Fruit fly (Drosophila melanogaster) whole organism, embryonic: ENCODE measurements around the gene ghi.
A peak's percentile ranks its signal among the peaks of the same experiment; 100 is the strongest.

ENCODE experiments used
- B-H2 ChIP-seq: fragments of 200-800 bp; sonication (Bioruptor generic); optimal IDR thresholded peaks from 2 replicates; lab custom pipeline; 2018; ENCODE audit warnings: missing biosample characterization, mild to moderate bottlenecking, missing genetic modification characterization
- BEAF-32 ChIP-seq: fragments of 200-800 bp; sonication (Bioruptor generic); optimal IDR thresholded peaks from 3 replicates; lab custom pipeline; 2017; ENCODE audit warnings: missing biosample characterization, missing genetic modification characterization, mild to moderate bottlenecking, moderate library complexity, missing genetic modification reagents
- CG10274 ChIP-seq: fragments of 200-800 bp; sonication (Bioruptor generic); optimal IDR thresholded peaks from 3 replicates; lab custom pipeline; 2017; ENCODE audit warnings: missing biosample characterization, mild to moderate bottlenecking, missing genetic modification characterization
- CG11398 ChIP-seq: fragments of 200-800 bp; sonication (Bioruptor generic); optimal IDR thresholded peaks from 2 replicates; lab custom pipeline; 2016; ENCODE audit warnings: missing biosample characterization, missing genetic modification characterization
- CG11723 ChIP-seq: fragments of 200-800 bp; sonication (Bioruptor generic); optimal IDR thresholded peaks from 2 replicates; lab custom pipeline; 2017; ENCODE audit warnings: missing biosample characterization, mild to moderate bottlenecking, missing genetic modification characterization
- CG12299 ChIP-seq: fragments of 200-800 bp; sonication (Bioruptor generic); optimal IDR thresholded peaks from 2 replicates; lab custom pipeline; 2018; ENCODE audit warnings: missing biosample characterization, mild to moderate bottlenecking, missing genetic modification characterization
- CG1233 ChIP-seq: fragments of 200-800 bp; sonication (Bioruptor generic); optimal IDR thresholded peaks from 4 replicates; lab custom pipeline; 2018; ENCODE audit warnings: missing biosample characterization, mild to moderate bottlenecking, missing genetic modification characterization
- CG13287 ChIP-seq: fragments of 200-800 bp; sonication (Bioruptor generic); IDR thresholded peaks from 2 replicates; pipeline ENCODE4 v1.3.6; 2022; ENCODE audit warnings: missing biosample characterization, missing genetic modification characterization; ENCODE audit not compliant: partially characterized antibody
- CG13624 ChIP-seq: fragments of 200-800 bp; sonication (Bioruptor generic); optimal IDR thresholded peaks from 2 replicates; lab custom pipeline; 2016; ENCODE audit warnings: missing biosample characterization, missing genetic modification characterization
- CG14050 ChIP-seq: fragments of 200-800 bp; sonication (Bioruptor generic); IDR thresholded peaks from 3 replicates; pipeline ENCODE4 v1.3.6; 2022; ENCODE audit warnings: missing biosample characterization, missing genetic modification characterization
- CG16779 ChIP-seq: fragments of 200-800 bp; sonication (Bioruptor generic); IDR thresholded peaks from 2 replicates; pipeline ENCODE4 v1.3.6; 2022; ENCODE audit warnings: missing biosample characterization, missing genetic modification characterization
- CG17328 ChIP-seq: fragments of 200-800 bp; sonication (Bioruptor generic); IDR thresholded peaks from 2 replicates; pipeline ENCODE4 v1.3.6; 2022; ENCODE audit warnings: missing biosample characterization, missing genetic modification characterization
- CG17359 ChIP-seq: fragments of 200-800 bp; sonication (Bioruptor generic); optimal IDR thresholded peaks from 3 replicates; lab custom pipeline; 2018; ENCODE audit warnings: missing biosample characterization, mild to moderate bottlenecking, missing genetic modification characterization, moderate library complexity
- CG1792 ChIP-seq: fragments of 200-800 bp; sonication (Bioruptor generic); optimal IDR thresholded peaks from 2 replicates; lab custom pipeline; 2016; ENCODE audit warnings: missing biosample characterization, missing genetic modification characterization
- CG2116 ChIP-seq: fragments of 200-800 bp; sonication (Bioruptor generic); optimal IDR thresholded peaks from 3 replicates; lab custom pipeline; 2018; ENCODE audit warnings: missing biosample characterization, mild to moderate bottlenecking, missing genetic modification characterization
- CG31365 ChIP-seq: fragments of 200-800 bp; sonication (Bioruptor generic); optimal IDR thresholded peaks from 2 replicates; lab custom pipeline; 2018; ENCODE audit warnings: missing biosample characterization, mild to moderate bottlenecking, missing genetic modification characterization
- CG34376 ChIP-seq: fragments of 200-800 bp; sonication (Bioruptor generic); optimal IDR thresholded peaks from 2 replicates; lab custom pipeline; 2018; ENCODE audit warnings: missing biosample characterization, mild to moderate bottlenecking, missing genetic modification characterization
- CG5180 ChIP-seq: fragments of 200-800 bp; sonication (Bioruptor generic); optimal IDR thresholded peaks from 3 replicates; lab custom pipeline; 2017; ENCODE audit warnings: missing biosample characterization, missing genetic modification characterization, mild to moderate bottlenecking, moderate library complexity, missing genetic modification reagents
- CG6683 ChIP-seq: fragments of 200-800 bp; sonication (Bioruptor generic); optimal IDR thresholded peaks from 2 replicates; lab custom pipeline; 2017; ENCODE audit warnings: missing biosample characterization, mild to moderate bottlenecking, missing genetic modification characterization, missing genetic modification reagents
- CG8944 ChIP-seq: fragments of 200-800 bp; sonication (Bioruptor generic); optimal IDR thresholded peaks from 3 replicates; lab custom pipeline; 2016; ENCODE audit warnings: missing biosample characterization, missing genetic modification characterization
- Dp ChIP-seq: fragments of 200-800 bp; sonication (Bioruptor generic); optimal IDR thresholded peaks from 2 replicates; lab custom pipeline; 2018; ENCODE audit warnings: missing biosample characterization, mild to moderate bottlenecking, missing genetic modification characterization, moderate library complexity
- Dref ChIP-seq: fragments of 200-800 bp; sonication (Bioruptor generic); IDR thresholded peaks from 2 replicates; pipeline ENCODE4 v1.3.6; 2022; ENCODE audit warnings: missing biosample characterization, missing genetic modification characterization
- Ets97D ChIP-seq: fragments of 200-800 bp; sonication (Bioruptor generic); optimal IDR thresholded peaks from 3 replicates; lab custom pipeline; 2016; ENCODE audit warnings: missing biosample characterization, missing genetic modification characterization
- Fer2 ChIP-seq: fragments of 200-800 bp; sonication (Bioruptor generic); optimal IDR thresholded peaks from 2 replicates; lab custom pipeline; 2018; ENCODE audit warnings: missing biosample characterization, mild to moderate bottlenecking, missing genetic modification characterization, moderate library complexity
- HmgZ ChIP-seq: fragments of 200-800 bp; sonication (Bioruptor generic); optimal IDR thresholded peaks from 2 replicates; lab custom pipeline; 2018; ENCODE audit warnings: missing biosample characterization, mild to moderate bottlenecking, missing genetic modification characterization
- Jarid2 ChIP-seq: fragments of 200-800 bp; sonication (Bioruptor generic); optimal IDR thresholded peaks from 3 replicates; lab custom pipeline; 2017; ENCODE audit warnings: mild to moderate bottlenecking, missing biosample characterization, missing genetic modification reagents, missing genetic modification characterization
- Opbp ChIP-seq: fragments of 200-800 bp; sonication (Bioruptor generic); IDR thresholded peaks from 3 replicates; pipeline ENCODE4 v1.3.6; 2022; ENCODE audit warnings: missing biosample characterization, missing genetic modification characterization; ENCODE audit not compliant: partially characterized antibody
- Rfx ChIP-seq: fragments of 200-800 bp; sonication (Bioruptor generic); IDR thresholded peaks from 2 replicates; pipeline ENCODE4 v1.3.6; 2022; ENCODE audit warnings: missing biosample characterization, missing genetic modification characterization
- Rx ChIP-seq: fragments of 200-800 bp; sonication (Bioruptor generic); IDR thresholded peaks from 2 replicates; pipeline ENCODE4 v1.3.6; 2022; ENCODE audit warnings: missing biosample characterization, missing genetic modification characterization
- Six4 ChIP-seq: fragments of 200-800 bp; sonication (Bioruptor generic); optimal IDR thresholded peaks from 2 replicates; lab custom pipeline; 2016; ENCODE audit warnings: missing biosample characterization, missing genetic modification characterization
- ab ChIP-seq: fragments of 200-800 bp; sonication (Bioruptor generic); optimal IDR thresholded peaks from 2 replicates; lab custom pipeline; 2016; ENCODE audit warnings: missing biosample characterization, missing genetic modification characterization
- amos ChIP-seq: fragments of 200-800 bp; sonication (Bioruptor generic); IDR thresholded peaks from 2 replicates; pipeline ENCODE4 v1.3.6; 2022; ENCODE audit warnings: missing biosample characterization, missing genetic modification characterization; ENCODE audit not compliant: partially characterized antibody
- btn ChIP-seq: fragments of 200-800 bp; sonication (Bioruptor generic); optimal IDR thresholded peaks from 2 replicates; lab custom pipeline; 2016; ENCODE audit warnings: missing biosample characterization, missing genetic modification characterization
- cad ChIP-seq: fragments of >200 bp; optimal IDR thresholded peaks from 2 replicates; lab custom pipeline; 2017; ENCODE audit warnings: missing biosample characterization, missing genetic modification characterization
- cg ChIP-seq: fragments of 200-800 bp; sonication (Bioruptor generic); optimal IDR thresholded peaks from 3 replicates; lab custom pipeline; 2019; ENCODE audit warnings: missing biosample characterization, mild to moderate bottlenecking, missing genetic modification characterization, moderate library complexity
- ems ChIP-seq: fragments of 200-800 bp; sonication (Bioruptor generic); optimal IDR thresholded peaks from 3 replicates; lab custom pipeline; 2016; ENCODE audit warnings: missing biosample characterization, missing genetic modification characterization
- gsb-n ChIP-seq: fragments of 200-800 bp; sonication (Bioruptor generic); optimal IDR thresholded peaks from 3 replicates; lab custom pipeline; 2018; ENCODE audit warnings: missing biosample characterization, mild to moderate bottlenecking, missing genetic modification characterization
- gt ChIP-seq: fragments of 200-800 bp; sonication (Bioruptor generic); IDR thresholded peaks from 2 replicates; pipeline ENCODE4 v1.3.6; 2022; ENCODE audit warnings: missing biosample characterization, missing genetic modification characterization
- hbn ChIP-seq: fragments of 200-800 bp; sonication (Bioruptor generic); IDR thresholded peaks from 2 replicates; pipeline ENCODE4 v1.3.6; 2022; ENCODE audit warnings: missing biosample characterization, missing genetic modification characterization; ENCODE audit not compliant: partially characterized antibody
- hkb ChIP-seq, 2 experiments: fragments of 200-800 bp in 1 of 2; fragments of >200 bp in 1 of 2; sonication (Bioruptor generic) in 1 of 2; IDR thresholded peaks in 1 of 2; optimal IDR thresholded peaks in 1 of 2; 2 replicates each; pipeline versions ENCODE4 v1.3.6 to Lab custom; 2017 to 2022; ENCODE audit warnings: missing biosample characterization in 1 of 2, missing genetic modification characterization in 1 of 2
- insv ChIP-seq, 2 experiments: fragments of 200-800 bp; sonication (Bioruptor generic); optimal IDR thresholded peaks; 3 replicates each; lab custom pipeline; 2016 to 2018; ENCODE audit warnings: missing biosample characterization in 2 of 2, missing genetic modification characterization in 2 of 2
- lab ChIP-seq: fragments of 200-800 bp; sonication (Bioruptor generic); optimal IDR thresholded peaks from 3 replicates; lab custom pipeline; 2017; ENCODE audit warnings: missing biosample characterization, missing genetic modification characterization, mild to moderate bottlenecking, moderate library complexity, missing genetic modification reagents
- luna ChIP-seq: fragments of 200-800 bp; sonication (Bioruptor generic); optimal IDR thresholded peaks from 2 replicates; lab custom pipeline; 2016; ENCODE audit warnings: missing biosample characterization, missing genetic modification characterization
- ranshi ChIP-seq: fragments of 200-800 bp; sonication (Bioruptor generic); IDR thresholded peaks from 2 replicates; pipeline ENCODE4 v1.3.6; 2022; ENCODE audit warnings: missing biosample characterization, missing genetic modification characterization
- salm ChIP-seq: fragments of 200-800 bp; sonication (Bioruptor generic); optimal IDR thresholded peaks from 2 replicates; lab custom pipeline; 2018; ENCODE audit warnings: missing biosample characterization, mild to moderate bottlenecking, missing genetic modification characterization
- schlank ChIP-seq: fragments of 200-800 bp; sonication (Bioruptor generic); optimal IDR thresholded peaks from 2 replicates; lab custom pipeline; 2018; ENCODE audit warnings: missing biosample characterization, mild to moderate bottlenecking, missing genetic modification characterization
- tna ChIP-seq: fragments of 200-800 bp; sonication (Bioruptor generic); IDR thresholded peaks from 2 replicates; pipeline ENCODE4 v1.3.6; 2022; ENCODE audit warnings: missing biosample characterization, missing genetic modification characterization; ENCODE audit not compliant: partially characterized antibody
- vnd ChIP-seq: fragments of 200-800 bp; sonication (Bioruptor generic); IDR thresholded peaks from 3 replicates; pipeline ENCODE4 v1.3.6; 2022; ENCODE audit warnings: missing biosample characterization, missing genetic modification characterization; ENCODE audit not compliant: partially characterized antibody

ghi gene

DNA sequence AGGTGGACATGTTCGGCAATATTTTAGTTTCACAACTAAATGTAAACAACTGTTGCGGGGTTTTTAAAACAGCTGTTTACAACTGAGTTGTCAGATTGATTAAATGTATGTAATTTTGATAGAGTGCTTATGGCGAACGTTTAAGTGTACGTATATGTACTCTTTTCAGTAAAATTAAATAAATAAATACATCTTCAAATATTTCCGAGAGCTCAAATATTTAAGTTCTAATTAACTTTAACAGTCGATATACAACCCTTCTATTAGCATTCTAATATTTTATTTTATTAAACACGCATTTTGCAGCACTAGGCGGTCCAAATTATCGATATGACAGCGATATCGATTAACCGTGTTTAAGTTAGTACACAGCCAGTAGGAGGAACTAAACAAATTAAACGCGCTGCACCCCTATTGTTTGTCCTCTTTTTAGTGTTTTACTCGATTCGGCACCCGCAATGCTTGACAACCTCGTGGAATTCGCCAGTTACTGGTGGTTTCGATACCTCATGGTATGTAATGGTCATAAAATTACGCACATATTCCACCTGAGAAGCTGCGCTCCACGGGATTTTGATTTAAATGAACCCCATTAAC lies at the start of gene ghi, which contains the start of gene CG3448:
TSS of gene ghi (plus strand) at position 355 of the 597 bp plus-strand sequence.
TSS of gene CG3448 (minus strand) at position 51 of the 597 bp plus-strand sequence.
- TF ChIP-seq CG8944 (GFP tag; lab: Kevin White, UChicago) (no peak), Fer2 (peak; percentile 77), CG12299 (tag; lab: Kevin White, UChicago) (peak; percentile 8), CG17328 (GFP tag; lab: Robert Waterston, UW) (0 out of 2 replicates have a peak, but pooled peaks have one; percentile 13), Rfx (GFP tag; lab: Robert Waterston, UW) (peak; percentile 64), ranshi (peak; percentile 43; the same call in 1 of the 2 replicates), tna (GFP tag; lab: Robert Waterston, UW) (peak; percentile 45; the same call in 1 of the 2 replicates), Dref (GFP tag; lab: Robert Waterston, UW) (peak; percentile 83), lab (peak; percentile 83), CG5180 (GFP tag; lab: Kevin White, UChicago) (no peak), vnd (peak; percentile 54), cg (GFP tag; lab: Kevin White, UChicago) (no peak), CG6683 (GFP tag; lab: Kevin White, UChicago) (peak; percentile 37), Jarid2 (GFP tag; lab: Kevin White, UChicago) (no peak), schlank (tag; lab: Kevin White, UChicago) (no peak), btn (GFP tag; lab: Kevin White, UChicago) (no peak), BEAF-32 (peak; percentile 72), gt (GFP tag; lab: Robert Waterston, UW) (no peak), Six4 (GFP tag; lab: Kevin White, UChicago) (peak; percentile 24), Rx (GFP tag; lab: Robert Waterston, UW) (peak; percentile 22; the same call in 1 of the 2 replicates), insv (GFP tag; optimal IDR thresholded peaks at IDR 0.05; lab: Kevin White, UChicago) (peak in 1 of 2 experiments; percentile 28), ems (GFP tag; lab: Kevin White, UChicago) (peak; percentile 52), hbn (peak; percentile 62), CG17359 (tag; lab: Kevin White, UChicago) (peak; percentile 73), HmgZ (tag; lab: Kevin White, UChicago) (peak; percentile 74), hkb (optimal IDR thresholded peaks at IDR 0.05; lab: Kevin White, UChicago) (no peak), hkb (GFP tag; IDR thresholded peaks at IDR 0.05; lab: Robert Waterston, UW) (peak; percentile 58), salm (tag; lab: Kevin White, UChicago) (peak; percentile 9), Ets97D (peak; percentile 63), CG1233 (GFP tag; lab: Kevin White, UChicago) (peak; percentile 69), CG11723 (GFP tag; lab: Kevin White, UChicago) (no peak), CG16779 (GFP tag; lab: Robert Waterston, UW) (no peak), CG34376 (GFP tag; lab: Kevin White, UChicago) (peak; percentile 61), cad (peak; percentile 31), Opbp (GFP tag; lab: Robert Waterston, UW) (peak; percentile 75; the same call in 2 of the 3 replicates), CG2116 (GFP tag; lab: Kevin White, UChicago) (peak; percentile 94), CG10274 (GFP tag; lab: Kevin White, UChicago) (no peak), CG11398 (GFP tag; lab: Kevin White, UChicago) (no peak), CG13287 (peak; percentile 83), CG31365 (tag; lab: Kevin White, UChicago) (no peak), CG1792 (GFP tag; lab: Kevin White, UChicago) (no peak), ab (GFP tag; lab: Kevin White, UChicago) (no peak), Dp (GFP tag; lab: Kevin White, UChicago) (peak; percentile 61), amos (GFP tag; lab: Robert Waterston, UW) (peak; percentile 73; the same call in 1 of the 2 replicates), luna (GFP tag; lab: Kevin White, UChicago) (no peak), B-H2 (GFP tag; lab: Kevin White, UChicago) (peak; percentile 45), gsb-n (peak; percentile 24), CG14050 (GFP tag; lab: Robert Waterston, UW) (no peak), CG13624 (GFP tag; lab: Kevin White, UChicago) (peak; percentile 37)
